Fruit fly (Drosophila melanogaster) whole organism, embryonic: ENCODE measurements around the gene Pex7.
A peak's percentile ranks its signal among the peaks of the same experiment; 100 is the strongest.

Source experiments
- Abd-B ChIP-seq: fragments of 200-800 bp; sonication (Bioruptor generic); optimal IDR thresholded peaks from 2 replicates; lab custom pipeline; 2018; ENCODE audit warnings: missing biosample characterization, mild to moderate bottlenecking, missing genetic modification characterization, moderate library complexity
- CG11695 ChIP-seq: fragments of 200-800 bp; sonication (Bioruptor generic); IDR thresholded peaks from 3 replicates; pipeline ENCODE4 v1.3.6; 2022; ENCODE audit warnings: missing biosample characterization, missing genetic modification characterization
- CG11696 ChIP-seq: fragments of 200-800 bp; sonication (Bioruptor generic); IDR thresholded peaks from 2 replicates; pipeline ENCODE4 v1.3.6; 2022; ENCODE audit warnings: missing biosample characterization, missing genetic modification characterization
- CG12104 ChIP-seq: fragments of 200-800 bp; sonication (Bioruptor generic); optimal IDR thresholded peaks from 3 replicates; lab custom pipeline; 2016; ENCODE audit warnings: missing biosample characterization, missing genetic modification characterization
- CG14014 ChIP-seq: fragments of 200-800 bp; sonication (Bioruptor generic); IDR thresholded peaks from 2 replicates; pipeline ENCODE4 v1.3.6; 2022; ENCODE audit warnings: missing biosample characterization, missing genetic modification characterization
- CG14965 ChIP-seq: fragments of 200-800 bp; sonication (Bioruptor generic); optimal IDR thresholded peaks from 2 replicates; lab custom pipeline; 2016; ENCODE audit warnings: missing biosample characterization, missing genetic modification characterization, borderline replicate concordance
- CG15073 ChIP-seq: fragments of 200-800 bp; sonication (Bioruptor generic); optimal IDR thresholded peaks from 2 replicates; lab custom pipeline; 2016; ENCODE audit warnings: missing biosample characterization, missing genetic modification characterization
- CG15514 ChIP-seq: fragments of 200-800 bp; sonication (Bioruptor generic); optimal IDR thresholded peaks from 3 replicates; lab custom pipeline; 2017; ENCODE audit warnings: missing biosample characterization, missing genetic modification characterization, mild to moderate bottlenecking, moderate library complexity, missing genetic modification reagents
- CG17385 ChIP-seq: fragments of 200-800 bp; sonication (Bioruptor generic); optimal IDR thresholded peaks from 3 replicates; lab custom pipeline; 2018; ENCODE audit warnings: missing biosample characterization, mild to moderate bottlenecking, missing genetic modification characterization
- CG17612 ChIP-seq: fragments of 200-800 bp; sonication (Bioruptor generic); IDR thresholded peaks from 2 replicates; pipeline ENCODE4 v1.3.6; 2022; ENCODE audit warnings: missing biosample characterization, missing genetic modification characterization
- CG18476 ChIP-seq: fragments of 200-800 bp; sonication (Bioruptor generic); optimal IDR thresholded peaks from 2 replicates; lab custom pipeline; 2016; ENCODE audit warnings: missing biosample characterization, mild to moderate bottlenecking, missing genetic modification characterization
- CG2889 ChIP-seq: fragments of 200-800 bp; sonication (Bioruptor generic); IDR thresholded peaks from 3 replicates; pipeline ENCODE4 v1.3.6; 2022; ENCODE audit warnings: missing biosample characterization, missing genetic modification characterization
- CG30020 ChIP-seq: fragments of 200-800 bp; optimal IDR thresholded peaks from 2 replicates; lab custom pipeline; 2019; ENCODE audit warnings: missing biosample characterization, mild to moderate bottlenecking, missing genetic modification characterization, moderate library complexity
- CG32772 ChIP-seq: fragments of 200-800 bp; sonication (Bioruptor generic); IDR thresholded peaks from 2 replicates; pipeline ENCODE4 v1.3.6; 2022; ENCODE audit warnings: missing biosample characterization, missing genetic modification characterization
- CG3407 ChIP-seq: fragments of 200-800 bp; sonication (Bioruptor generic); optimal IDR thresholded peaks from 2 replicates; lab custom pipeline; 2018; ENCODE audit warnings: missing biosample characterization, mild to moderate bottlenecking, missing genetic modification characterization
- CG7839 ChIP-seq: fragments of 200-800 bp; sonication (Bioruptor generic); optimal IDR thresholded peaks from 3 replicates; lab custom pipeline; 2018; ENCODE audit warnings: missing biosample characterization, mild to moderate bottlenecking, missing genetic modification characterization, moderate library complexity
- CG8290 ChIP-seq, 3 experiments: fragments of 200-800 bp; sonication (Bioruptor generic); optimal IDR thresholded peaks; 2 replicates each; lab custom pipeline; 2016 to 2019; ENCODE audit warnings: missing biosample characterization in 3 of 3, missing genetic modification characterization in 3 of 3, mild to moderate bottlenecking in 2 of 3, moderate library complexity in 1 of 3
- CG9932 ChIP-seq: fragments of 200-800 bp; sonication (Bioruptor generic); IDR thresholded peaks from 2 replicates; pipeline ENCODE4 v1.3.6; 2022; ENCODE audit warnings: missing biosample characterization, missing genetic modification characterization
- Dp ChIP-seq: fragments of 200-800 bp; sonication (Bioruptor generic); optimal IDR thresholded peaks from 2 replicates; lab custom pipeline; 2018; ENCODE audit warnings: missing biosample characterization, mild to moderate bottlenecking, missing genetic modification characterization, moderate library complexity
- Dref ChIP-seq: fragments of 200-800 bp; sonication (Bioruptor generic); IDR thresholded peaks from 2 replicates; pipeline ENCODE4 v1.3.6; 2022; ENCODE audit warnings: missing biosample characterization, missing genetic modification characterization
- Elba2 ChIP-seq: fragments of 200-800 bp; sonication (Bioruptor generic); optimal IDR thresholded peaks from 3 replicates; lab custom pipeline; 2016; ENCODE audit warnings: missing biosample characterization, missing genetic modification characterization
- HLHmδ ChIP-seq: fragments of 200-800 bp; sonication (Bioruptor generic); optimal IDR thresholded peaks from 2 replicates; lab custom pipeline; 2018; ENCODE audit warnings: missing biosample characterization, mild to moderate bottlenecking, missing genetic modification characterization, moderate library complexity
- HmgZ ChIP-seq: fragments of 200-800 bp; sonication (Bioruptor generic); optimal IDR thresholded peaks from 2 replicates; lab custom pipeline; 2018; ENCODE audit warnings: missing biosample characterization, mild to moderate bottlenecking, missing genetic modification characterization
- Jarid2 ChIP-seq: fragments of 200-800 bp; sonication (Bioruptor generic); optimal IDR thresholded peaks from 3 replicates; lab custom pipeline; 2017; ENCODE audit warnings: mild to moderate bottlenecking, missing biosample characterization, missing genetic modification reagents, missing genetic modification characterization
- Kr ChIP-seq: fragments of 200-800 bp; sonication (Bioruptor generic); optimal IDR thresholded peaks from 2 replicates; lab custom pipeline; 2017; ENCODE audit warnings: missing biosample characterization, mild to moderate bottlenecking, missing genetic modification characterization
- NfI ChIP-seq: fragments of 200-800 bp; sonication (Bioruptor generic); optimal IDR thresholded peaks from 3 replicates; lab custom pipeline; 2018; ENCODE audit warnings: missing biosample characterization, mild to moderate bottlenecking, missing genetic modification characterization, moderate library complexity
- Side ChIP-seq: fragments of 200-800 bp; sonication (Bioruptor generic); optimal IDR thresholded peaks from 2 replicates; lab custom pipeline; 2016; ENCODE audit warnings: missing biosample characterization, missing genetic modification characterization
- Sox102F ChIP-seq: fragments of 200-800 bp; sonication (Bioruptor generic); optimal IDR thresholded peaks from 2 replicates; lab custom pipeline; 2018; ENCODE audit warnings: missing biosample characterization, mild to moderate bottlenecking, missing genetic modification characterization, moderate library complexity
- Spps ChIP-seq: fragments of 200-800 bp; sonication (Bioruptor generic); optimal IDR thresholded peaks from 2 replicates; lab custom pipeline; 2018; ENCODE audit warnings: missing biosample characterization, mild to moderate bottlenecking, missing genetic modification characterization
- Stat92E ChIP-seq, 3 experiments: fragments of >200 bp in 2 of 3; fragments of 200-800 bp in 1 of 3; sonication (Bioruptor generic) in 1 of 3; optimal IDR thresholded peaks; 2 replicates each; lab custom pipeline; 2017 to 2019; ENCODE audit warnings: missing biosample characterization in 3 of 3, missing genetic modification characterization in 3 of 3, mild to moderate bottlenecking in 1 of 3, moderate library complexity in 1 of 3
- Taf1 ChIP-seq: fragments of 200-800 bp; sonication (Bioruptor generic); IDR thresholded peaks from 2 replicates; pipeline ENCODE4 v1.3.6; 2022; ENCODE audit warnings: missing biosample characterization, missing genetic modification characterization
- ab ChIP-seq: fragments of 200-800 bp; sonication (Bioruptor generic); optimal IDR thresholded peaks from 2 replicates; lab custom pipeline; 2016; ENCODE audit warnings: missing biosample characterization, missing genetic modification characterization
- al ChIP-seq: fragments of 200-800 bp; sonication (Bioruptor generic); IDR thresholded peaks from 2 replicates; pipeline ENCODE4 v1.3.6; 2022; ENCODE audit warnings: missing biosample characterization, missing genetic modification characterization
- ara ChIP-seq: fragments of 200-800 bp; sonication (Bioruptor generic); IDR thresholded peaks from 2 replicates; pipeline ENCODE4 v1.3.6; 2022; ENCODE audit warnings: missing biosample characterization, missing genetic modification characterization
- cg ChIP-seq: fragments of 200-800 bp; sonication (Bioruptor generic); optimal IDR thresholded peaks from 3 replicates; lab custom pipeline; 2019; ENCODE audit warnings: missing biosample characterization, mild to moderate bottlenecking, missing genetic modification characterization, moderate library complexity
- chif ChIP-seq, 2 experiments: fragments of 200-800 bp; sonication (Bioruptor generic); optimal IDR thresholded peaks; 3 replicates each; lab custom pipeline; 2016; ENCODE audit warnings: missing biosample characterization in 2 of 2, missing genetic modification characterization in 2 of 2
- dysf ChIP-seq: fragments of 200-800 bp; sonication (Bioruptor generic); IDR thresholded peaks from 3 replicates; pipeline ENCODE4 v1.3.6; 2022; ENCODE audit warnings: missing biosample characterization, missing genetic modification characterization
- gcm ChIP-seq: fragments of 200-800 bp; sonication (Bioruptor generic); optimal IDR thresholded peaks from 2 replicates; lab custom pipeline; 2019; ENCODE audit warnings: missing biosample characterization, mild to moderate bottlenecking, missing genetic modification characterization, moderate library complexity
- gfzf ChIP-seq: fragments of 200-800 bp; sonication (Bioruptor generic); optimal IDR thresholded peaks from 2 replicates; lab custom pipeline; 2016; ENCODE audit warnings: missing biosample characterization, mild to moderate bottlenecking, missing genetic modification characterization, moderate library complexity
- knrl ChIP-seq: fragments of 200-800 bp; sonication (Bioruptor generic); IDR thresholded peaks from 3 replicates; pipeline ENCODE4 v1.3.6; 2022; ENCODE audit warnings: missing biosample characterization, missing genetic modification characterization; ENCODE audit not compliant: partially characterized antibody
- lab ChIP-seq: fragments of 200-800 bp; sonication (Bioruptor generic); optimal IDR thresholded peaks from 3 replicates; lab custom pipeline; 2017; ENCODE audit warnings: missing biosample characterization, missing genetic modification characterization, mild to moderate bottlenecking, moderate library complexity, missing genetic modification reagents
- mirr ChIP-seq: fragments of 200-800 bp; sonication (Bioruptor generic); optimal IDR thresholded peaks from 3 replicates; lab custom pipeline; 2018; ENCODE audit warnings: missing biosample characterization, mild to moderate bottlenecking, missing genetic modification characterization
- peb ChIP-seq: fragments of 200-800 bp; sonication (Bioruptor generic); IDR thresholded peaks from 2 replicates; pipeline ENCODE4 v1.3.6; 2022; ENCODE audit warnings: missing biosample characterization, missing genetic modification characterization
- pros ChIP-seq: fragments of 200-800 bp; sonication (Bioruptor generic); optimal IDR thresholded peaks from 3 replicates; lab custom pipeline; 2019; ENCODE audit warnings: missing biosample characterization, mild to moderate bottlenecking, missing genetic modification characterization, moderate library complexity
- schlank ChIP-seq: fragments of 200-800 bp; sonication (Bioruptor generic); optimal IDR thresholded peaks from 2 replicates; lab custom pipeline; 2018; ENCODE audit warnings: missing biosample characterization, mild to moderate bottlenecking, missing genetic modification characterization
- slou ChIP-seq: fragments of 200-800 bp; sonication (Bioruptor generic); optimal IDR thresholded peaks from 3 replicates; lab custom pipeline; 2016; ENCODE audit warnings: missing biosample characterization, missing genetic modification characterization
- so ChIP-seq: fragments of 200-800 bp; sonication (Bioruptor generic); IDR thresholded peaks from 3 replicates; pipeline ENCODE4 v1.3.6; 2022; ENCODE audit warnings: missing biosample characterization, missing genetic modification characterization
- unpg ChIP-seq: fragments of 200-800 bp; sonication (Bioruptor generic); optimal IDR thresholded peaks from 3 replicates; lab custom pipeline; 2018; ENCODE audit warnings: missing biosample characterization, mild to moderate bottlenecking, missing genetic modification characterization, moderate library complexity

Gene Pex7

DNA sequence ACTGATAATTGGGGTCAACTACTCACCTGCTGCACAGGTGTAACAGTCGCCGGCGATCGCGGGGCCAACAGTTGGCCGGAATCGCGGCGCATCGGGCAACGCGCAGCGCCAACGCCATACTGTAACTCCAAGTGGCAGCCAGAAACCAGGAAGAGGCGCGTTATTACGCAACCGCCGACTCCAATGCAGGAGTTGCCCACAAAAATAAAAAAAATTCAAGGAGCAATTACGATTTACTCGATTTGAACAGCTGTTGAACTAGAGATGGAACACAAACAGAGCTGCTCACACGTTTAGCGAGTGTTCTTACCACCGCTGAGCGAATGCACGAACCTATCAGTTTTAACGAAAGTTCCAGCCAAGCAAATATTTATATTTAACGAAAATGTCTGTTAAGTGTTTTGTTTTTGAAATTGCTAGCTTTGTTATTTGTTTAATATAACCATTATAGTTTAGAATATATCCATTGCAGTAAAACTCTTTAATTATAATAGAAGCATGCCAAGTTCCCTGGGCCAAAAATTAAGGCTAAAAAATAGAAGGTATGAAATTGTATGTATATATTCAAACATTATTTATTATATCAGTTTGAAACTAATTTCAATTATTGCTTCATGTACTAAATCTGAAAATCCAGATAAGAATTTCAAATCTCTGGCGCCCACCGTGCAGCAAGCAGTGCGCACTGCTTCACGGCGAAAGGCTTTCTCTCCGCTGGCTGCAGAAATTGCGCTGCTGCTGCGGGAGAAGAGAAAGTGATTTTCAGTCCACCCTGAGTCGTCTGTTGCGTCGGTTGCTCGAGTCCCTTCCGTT lies 42.9 kb upstream of the Pex7 start, which contains the start of the genes CG5989 and CG6282 (continued):
- TF ChIP-seq lab (GFP tag; lab: Kevin White, UChicago), result peak; percentile 71
- peak; percentile 17 for TF ChIP-seq mirr (GFP tag; lab: Kevin White, UChicago)
- TF ChIP-seq Kr, result no peak
- peak; percentile 56 for TF ChIP-seq CG3407 (GFP tag; lab: Kevin White, UChicago)
- peak; percentile 45 for TF ChIP-seq Sox102F (GFP tag; lab: Kevin White, UChicago)
- no peak for TF ChIP-seq chif (GFP tag; optimal IDR thresholded peaks at IDR 0.05; lab: Kevin White, UChicago)
- TF ChIP-seq gfzf (GFP tag; lab: Kevin White, UChicago), result peak; percentile 52
- no peak for TF ChIP-seq CG8290 (GFP tag; optimal IDR thresholded peaks at IDR 0.05; lab: Kevin White, UChicago)
- peak in 1 of 2 experiments; percentile 45 for TF ChIP-seq CG8290 (tag; optimal IDR thresholded peaks at IDR 0.05; lab: Kevin White, UChicago)
- TF ChIP-seq CG2889 (GFP tag; lab: Robert Waterston, UW), result peak; percentile 49; the same call in 2 of the 3 replicates
- TF ChIP-seq CG32772, result peak; percentile 5; the same call in 1 of the 2 replicates
- TF ChIP-seq CG11696 (GFP tag; lab: Robert Waterston, UW), result no peak
- TF ChIP-seq pros (GFP tag; lab: Kevin White, UChicago), result no peak
- peak; percentile 55 for TF ChIP-seq knrl (GFP tag; lab: Robert Waterston, UW)
- TF ChIP-seq CG18476, result peak; percentile 5
- TF ChIP-seq Jarid2 (GFP tag; lab: Kevin White, UChicago), result no peak
- no peak for TF ChIP-seq schlank (tag; lab: Kevin White, UChicago)
- peak; percentile 57 for TF ChIP-seq CG14014 (GFP tag; lab: Robert Waterston, UW)
- TF ChIP-seq HmgZ, result no peak
- no peak for TF ChIP-seq ara (GFP tag; lab: Robert Waterston, UW)
- TF ChIP-seq CG17612 (GFP tag; lab: Robert Waterston, UW), result no peak
- TF ChIP-seq CG12104 (GFP tag; lab: Kevin White, UChicago), result no peak
- peak; percentile 77 for TF ChIP-seq CG15514 (GFP tag; lab: Kevin White, UChicago)
- no peak for TF ChIP-seq HLHmδ
- TF ChIP-seq gcm, result no peak
- TF ChIP-seq CG15073, result no peak
- TF ChIP-seq Taf1, result no peak
- no peak for TF ChIP-seq cg (GFP tag; lab: Kevin White, UChicago)
- TF ChIP-seq ab, result no peak
- TF ChIP-seq Spps (tag; lab: Kevin White, UChicago), result no peak
- TF ChIP-seq Elba2 (GFP tag; lab: Kevin White, UChicago), result no peak
- TF ChIP-seq Dref (GFP tag; lab: Robert Waterston, UW), result peak; percentile 60
- TF ChIP-seq NfI (GFP tag; lab: Kevin White, UChicago), result peak; percentile 12
- no peak for TF ChIP-seq CG7839 (tag; lab: Kevin White, UChicago)
- peak; percentile 39 for TF ChIP-seq CG17385 (GFP tag; lab: Kevin White, UChicago)
- no peak for TF ChIP-seq peb (GFP tag; lab: Robert Waterston, UW)
- TF ChIP-seq unpg (GFP tag; lab: Kevin White, UChicago), result peak; percentile 60
- no peak for TF ChIP-seq CG11695 (GFP tag; lab: Robert Waterston, UW)
- peak; percentile 61 for TF ChIP-seq CG9932
- TF ChIP-seq slou (GFP tag; lab: Kevin White, UChicago), result no peak
- no peak for TF ChIP-seq Side (GFP tag; lab: Kevin White, UChicago)
- no peak for TF ChIP-seq CG30020 (tag; lab: Kevin White, UChicago)
- no peak for TF ChIP-seq CG14965 (GFP tag; lab: Kevin White, UChicago)
- TF ChIP-seq Abd-B (GFP tag; lab: Kevin White, UChicago), result no peak
- TF ChIP-seq dysf (GFP tag; lab: Robert Waterston, UW), result no peak
- TF ChIP-seq Dp (GFP tag; lab: Kevin White, UChicago), result peak; percentile 64
- TF ChIP-seq al, result no peak
- no peak for TF ChIP-seq so
- peak in 1 of 3 experiments; percentile 49 for TF ChIP-seq Stat92E (GFP tag; optimal IDR thresholded peaks at IDR 0.05; lab: Kevin White, UChicago)
